Worm (Caenorhabditis elegans): ENCODE data around the gene F49C12.9.

ce11 chrIV:9310935-9311566 lies 5.0 kb downstream of the F49C12.9 start:
- TF ChIP-seq unc-62 (GFP tag; optimal IDR thresholded peaks at IDR 0.05) (no peak), lin-11 (tag; optimal IDR thresholded peaks at IDR 0.05) (no peak)
